Worm (Caenorhabditis elegans): ENCODE data around the gene cyp-33B1.

ce11 chrV:9018871-9019270 lies 22.3 kb upstream of the cyp-33B1 start:
- TF ChIP-seq ama-1 (optimal IDR thresholded peaks at IDR 0.05) (no peak), snpc-4 (tag; optimal IDR thresholded peaks at IDR 0.05) (no peak), mdl-1 (tag; optimal IDR thresholded peaks at IDR 0.05) (no peak), lin-13 (GFP tag; optimal IDR thresholded peaks at IDR 0.05) (no peak), nhr-129 (tag; optimal IDR thresholded peaks at IDR 0.05) (no peak), skn-1 (tag; optimal IDR thresholded peaks at IDR 0.05) (no peak), unc-62 (GFP tag; optimal IDR thresholded peaks at IDR 0.05) (no peak)

Measured in whole organism, L2 larva.